Worm (Caenorhabditis elegans): ENCODE results near the gene srw-69.

DNA sequence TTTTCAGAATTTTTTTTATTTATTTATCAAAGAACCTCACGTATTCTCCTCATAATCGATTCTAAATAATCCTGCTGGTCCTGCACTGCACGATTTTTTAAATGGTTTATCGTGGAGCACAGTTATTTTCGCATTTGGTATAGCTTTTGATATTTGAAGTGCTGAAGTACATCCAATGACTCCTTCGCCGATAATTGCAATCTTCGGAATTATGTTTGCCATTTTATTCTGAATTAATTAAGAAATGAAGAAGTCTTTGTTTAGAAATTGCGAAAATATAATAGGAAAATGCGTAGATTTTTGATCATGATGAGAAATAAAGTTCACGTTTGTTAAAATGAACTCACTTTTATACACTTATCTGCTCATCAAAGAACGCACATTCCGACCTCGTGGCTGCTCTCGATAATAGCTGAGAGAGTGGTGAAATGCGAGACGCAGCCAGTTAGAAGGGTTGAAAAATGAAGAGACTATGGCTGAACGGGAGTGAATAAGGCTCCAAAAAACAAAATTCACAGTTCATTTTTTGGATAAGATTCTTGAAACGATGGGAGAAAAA lies 6.1 kb upstream of the srw-69 start:
- TF ChIP-seq pqm-1 (tag; optimal IDR thresholded peaks at IDR 0.05) (no peak), unc-130 (tag; optimal IDR thresholded peaks at IDR 0.05) (peak; percentile 34), fkh-4 (tag; optimal IDR thresholded peaks at IDR 0.05; ENCODE audit: borderline replicate concordance) (no peak), lin-13 (GFP tag; optimal IDR thresholded peaks at IDR 0.05) (no peak), nhr-76 (tag; optimal IDR thresholded peaks at IDR 0.05) (no peak), dpl-1 (GFP tag; optimal IDR thresholded peaks at IDR 0.05) (peak in 2 of 3 experiments; percentile 37 to 45), sox-4 (tag; optimal IDR thresholded peaks at IDR 0.05) (no peak), nhr-84 (tag; optimal IDR thresholded peaks at IDR 0.05) (no peak), efl-3 (GFP tag; optimal IDR thresholded peaks at IDR 0.05) (no peak)

All from whole organism, L1 larva.